Fruit fly (Drosophila melanogaster) S2 (cell line): ENCODE measurements around the gene CG4325.

Experiments used
- CG8478 ChIP-seq: fragments of >200 bp; optimal IDR thresholded peaks from 2 replicates; lab custom pipeline; 2018
- CTCF ChIP-seq, 2 experiments: fragments of >200 bp; optimal IDR thresholded peaks; 2 replicates each; lab custom pipeline; 2018

DNA sequence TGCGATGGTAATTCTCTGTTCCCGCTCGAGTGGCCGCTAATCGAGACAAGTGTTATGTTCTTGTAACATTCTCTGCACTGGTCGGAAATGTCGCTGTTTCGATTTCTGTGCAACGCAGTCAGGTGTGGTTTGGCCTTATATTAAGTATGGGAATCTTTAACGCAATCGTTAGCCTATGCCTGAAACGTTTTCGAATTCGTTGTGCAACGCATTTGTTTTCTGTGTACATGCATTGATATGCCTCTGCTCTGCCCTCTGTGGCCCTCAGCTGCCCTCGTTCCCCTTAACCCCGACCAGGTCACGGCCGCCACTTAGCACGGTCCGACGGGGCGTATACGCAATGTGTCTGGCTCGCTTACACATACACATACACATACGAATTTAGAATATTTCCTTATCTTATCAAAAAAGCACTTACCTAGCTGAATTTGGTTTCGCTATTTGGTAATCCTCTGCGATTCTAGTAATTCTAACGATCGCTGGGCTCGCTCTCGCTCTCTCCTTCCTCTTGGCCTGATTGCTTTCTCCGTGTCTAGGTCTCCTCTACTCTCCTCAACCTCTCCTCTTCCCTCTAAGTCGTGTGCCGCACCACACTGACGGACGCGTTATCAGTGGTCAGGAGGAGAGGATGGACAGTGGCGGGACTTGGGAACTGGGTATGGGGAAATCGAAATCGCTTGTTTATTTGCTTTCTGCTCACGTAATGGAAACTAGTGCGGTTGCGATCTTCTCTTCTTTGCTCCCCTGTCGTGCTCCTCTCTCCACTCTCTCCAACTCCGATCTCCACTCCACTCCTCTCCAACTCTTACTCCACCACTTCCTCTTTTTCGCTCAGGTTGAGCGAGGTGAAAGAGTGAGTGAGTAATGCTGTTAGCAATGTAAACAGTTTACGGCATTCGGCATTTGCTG is 5.4 kb upstream of the CG4325 start:
- TF ChIP-seq CTCF (optimal IDR thresholded peaks at IDR 0.05; lab: Kevin White, UChicago) (no peak), CG8478 (no peak)
